Worm (Caenorhabditis elegans) whole organism, L4/young adult: ENCODE measurements around the gene B0303.4.

ENCODE experiments used
- W03F9.2 ChIP-seq: fragments of 150-350 bp; optimal IDR thresholded peaks from 2 replicates; lab custom pipeline; 2014; ENCODE audit warnings: missing biosample characterization, missing genetic modification characterization
- dao-5 ChIP-seq: sonication (generic microtip); optimal IDR thresholded peaks from 2 replicates; lab custom pipeline; 2016; ENCODE audit warnings: missing genotype, missing genetic modification characterization, moderate library complexity, missing compliant biosample characterization
- him-1 ChIP-seq: sonication (generic microtip); optimal IDR thresholded peaks from 2 replicates; lab custom pipeline; 2016; ENCODE audit warnings: missing genotype, missing genetic modification reagents, missing genetic modification characterization, missing compliant biosample characterization

ce11 chrIII:8733667-8734066 lies 44.0 kb downstream of the B0303.4 start:
- TF ChIP-seq him-1 (tag; lab: Kevin White, UChicago), result no peak
- TF ChIP-seq dao-5, result no peak
- TF ChIP-seq W03F9.2 (tag; lab: Kevin White, UChicago), result no peak
